Worm (Caenorhabditis elegans) whole organism, L1 larva: ENCODE data around the gene fbxb-20.
A peak's percentile ranks its signal among the peaks of the same experiment; 100 is the strongest.
"Not testable (repeated sequence)": the region's sequence is repeated elsewhere in the genome, so short reads cannot be mapped to it uniquely, and the experiment has no call there.

Experiments used
- aha-1 ChIP-seq: fragments of 150-350 bp; optimal IDR thresholded peaks from 2 replicates; lab custom pipeline; 2014; ENCODE audit warnings: missing biosample characterization, missing genetic modification characterization
- alr-1 ChIP-seq: fragments of 200-800 bp; sonication (Bioruptor generic); optimal IDR thresholded peaks from 2 replicates; lab custom pipeline; 2018; ENCODE audit warnings: borderline replicate concordance, mild to moderate bottlenecking, missing genetic modification characterization, missing compliant biosample characterization
- aly-2 ChIP-seq: fragments of 150-350 bp; optimal IDR thresholded peaks from 2 replicates; lab custom pipeline; 2014; ENCODE audit warnings: missing biosample characterization, missing genetic modification characterization
- ama-1 ChIP-seq: fragments of 150-350 bp; optimal IDR thresholded peaks from 2 replicates; lab custom pipeline; 2014
- blmp-1 ChIP-seq: fragments of 150-350 bp; optimal IDR thresholded peaks from 2 replicates; lab custom pipeline; 2014; ENCODE audit warnings: missing biosample characterization, missing genetic modification characterization
- ces-1 ChIP-seq: fragments of 150-350 bp; optimal IDR thresholded peaks from 2 replicates; lab custom pipeline; 2014; ENCODE audit warnings: missing biosample characterization, missing genetic modification reagents, missing genetic modification characterization
- dsc-1 ChIP-seq: sonication (generic microtip); optimal IDR thresholded peaks from 2 replicates; lab custom pipeline; 2016; ENCODE audit warnings: mild to moderate bottlenecking, missing genetic modification characterization, missing compliant biosample characterization
- efl-1 ChIP-seq, 4 experiments: fragments of 150-350 bp; optimal IDR thresholded peaks in 3 of 4; peaks in 1 of 4; 1 replicate in 1 of 4; 2 replicates in 3 of 4; lab custom pipeline; 2014; ENCODE audit warnings: missing biosample characterization in 2 of 4, missing genetic modification characterization in 2 of 4, missing genetic modification reagents in 2 of 4
- egl-27 ChIP-seq, 2 experiments: fragments of 150-350 bp in 1 of 2; sonication (generic microtip); optimal IDR thresholded peaks; 3 replicates each; lab custom pipeline; 2017 to 2018; ENCODE audit warnings: missing biosample characterization in 2 of 2, missing genetic modification characterization in 2 of 2, missing genetic modification reagents in 2 of 2
- elt-2 ChIP-seq: sonication (generic microtip); optimal IDR thresholded peaks from 2 replicates; lab custom pipeline; 2016; ENCODE audit warnings: missing genetic modification characterization, mild to moderate bottlenecking, inconsistent platforms, missing compliant biosample characterization, missing genetic modification reagents
- elt-3 ChIP-seq, 6 experiments: fragments of 150-350 bp in 1 of 6; sonication (generic microtip); optimal IDR thresholded peaks; 2 replicates each; lab custom pipeline; 2017 to 2018; ENCODE audit warnings: missing biosample characterization in 6 of 6, missing genetic modification characterization in 6 of 6, inconsistent platforms in 1 of 6
- ets-5 ChIP-seq: fragments of 200-800 bp; sonication (Bioruptor generic); IDR thresholded peaks from 2 replicates; pipeline ENCODE4 v1.3.6; 2022; ENCODE audit warnings: missing genetic modification characterization, missing compliant biosample characterization
- hlh-17 ChIP-seq: fragments of 200-800 bp; sonication (Bioruptor generic); optimal IDR thresholded peaks from 2 replicates; lab custom pipeline; 2018; ENCODE audit warnings: missing genetic modification characterization, mild to moderate bottlenecking, missing compliant biosample characterization, moderate library complexity, borderline replicate concordance
- hpl-2 ChIP-seq: fragments of 150-350 bp; optimal IDR thresholded peaks from 2 replicates; lab custom pipeline; 2014; ENCODE audit warnings: missing biosample characterization, missing genetic modification reagents, missing genetic modification characterization
- irx-1 ChIP-seq: sonication (generic microtip); optimal IDR thresholded peaks from 2 replicates; lab custom pipeline; 2016; ENCODE audit warnings: missing genetic modification characterization, missing compliant biosample characterization
- jun-1 ChIP-seq: fragments of 150-350 bp; optimal IDR thresholded peaks from 2 replicates; lab custom pipeline; 2014; ENCODE audit warnings: missing biosample characterization, missing genetic modification reagents, missing genetic modification characterization
- lin-14 ChIP-seq: fragments of 200-800 bp; sonication (Bioruptor generic); optimal IDR thresholded peaks from 2 replicates; lab custom pipeline; 2018; ENCODE audit warnings: mild to moderate bottlenecking, missing genetic modification characterization, moderate library complexity, missing compliant biosample characterization
- lin-15B ChIP-seq: fragments of 150-350 bp; sonication (generic microtip); optimal IDR thresholded peaks from 3 replicates; lab custom pipeline; 2014; ENCODE audit warnings: missing biosample characterization, missing genetic modification characterization
- lin-35 ChIP-seq, 2 experiments: fragments of 150-350 bp; optimal IDR thresholded peaks; 2 replicates each; lab custom pipeline; 2014; ENCODE audit warnings: missing biosample characterization in 2 of 2, missing genetic modification characterization in 2 of 2, missing genetic modification reagents in 2 of 2
- lin-39 ChIP-seq: fragments of 150-350 bp; optimal IDR thresholded peaks from 2 replicates; lab custom pipeline; 2014; ENCODE audit warnings: missing biosample characterization, missing genetic modification reagents, missing genetic modification characterization
- lir-3 ChIP-seq: sonication (generic microtip); optimal IDR thresholded peaks from 2 replicates; lab custom pipeline; 2016; ENCODE audit warnings: mild to moderate bottlenecking, missing genetic modification characterization, moderate library complexity, missing compliant biosample characterization; ENCODE audit not compliant: poor library complexity
- lsy-2 ChIP-seq, 2 experiments: fragments of 150-350 bp; optimal IDR thresholded peaks; 2 replicates each; lab custom pipeline; 2014; ENCODE audit warnings: missing biosample characterization in 2 of 2, missing genetic modification characterization in 2 of 2
- mdl-1 ChIP-seq, 2 experiments: fragments of 150-350 bp; optimal IDR thresholded peaks; 2 replicates each; lab custom pipeline; 2014 to 2017; ENCODE audit warnings: missing biosample characterization in 2 of 2, missing genetic modification characterization in 2 of 2, inconsistent platforms in 1 of 2
- nhr-19 ChIP-seq: fragments of 200-800 bp; sonication (Bioruptor generic); conservative IDR thresholded peaks from 2 replicates; pipeline ENCODE4 v1.3.6; 2022; ENCODE audit warnings: missing genetic modification characterization, missing compliant biosample characterization
- nhr-237 ChIP-seq: fragments of 150-350 bp; optimal IDR thresholded peaks from 2 replicates; lab custom pipeline; 2014; ENCODE audit warnings: missing biosample characterization, missing genetic modification characterization
- nhr-84 ChIP-seq: sonication (generic microtip); optimal IDR thresholded peaks from 2 replicates; lab custom pipeline; 2017; ENCODE audit warnings: missing biosample characterization, missing genetic modification characterization
- nhr-85 ChIP-seq: sonication (generic microtip); peaks from one replicate; lab custom pipeline; 2016; ENCODE audit warnings: missing genetic modification characterization, inconsistent platforms, missing compliant biosample characterization
- nhr-90 ChIP-seq: sonication (generic microtip); optimal IDR thresholded peaks from 2 replicates; lab custom pipeline; 2016; ENCODE audit warnings: mild to moderate bottlenecking, missing genetic modification characterization, missing compliant biosample characterization; ENCODE audit not compliant: poor library complexity
- pag-3 ChIP-seq: sonication (generic microtip); optimal IDR thresholded peaks from 2 replicates; lab custom pipeline; 2017; ENCODE audit warnings: missing genetic modification characterization, mild to moderate bottlenecking, missing compliant biosample characterization, antibody characterized with exemption, borderline replicate concordance; ENCODE audit not compliant: insufficient read depth
- pqm-1 ChIP-seq: sonication (generic microtip); optimal IDR thresholded peaks from 3 replicates; lab custom pipeline; 2017; ENCODE audit warnings: missing biosample characterization, missing genetic modification characterization
- skn-1 ChIP-seq: fragments of 150-350 bp; optimal IDR thresholded peaks from 2 replicates; lab custom pipeline; 2014; ENCODE audit warnings: missing biosample characterization, missing genetic modification characterization
- sox-4 ChIP-seq: sonication (generic microtip); optimal IDR thresholded peaks from 2 replicates; lab custom pipeline; 2016; ENCODE audit warnings: missing genetic modification characterization, missing compliant biosample characterization
- sptf-1 ChIP-seq: fragments of 150-350 bp; optimal IDR thresholded peaks from 2 replicates; lab custom pipeline; 2014; ENCODE audit warnings: missing biosample characterization, missing genetic modification characterization
- sup-37 ChIP-seq: fragments of 200-800 bp; sonication (Bioruptor generic); optimal IDR thresholded peaks from 2 replicates; lab custom pipeline; 2018; ENCODE audit warnings: mild to moderate bottlenecking, missing genetic modification characterization, missing compliant biosample characterization
- swsn-7 ChIP-seq: sonication (generic microtip); optimal IDR thresholded peaks from 2 replicates; lab custom pipeline; 2016; ENCODE audit warnings: missing genetic modification characterization, missing compliant biosample characterization
- tbx-2 ChIP-seq: sonication (generic microtip); optimal IDR thresholded peaks from 2 replicates; lab custom pipeline; 2016; ENCODE audit warnings: missing genetic modification characterization, missing compliant biosample characterization
- unc-62 ChIP-seq: fragments of 150-350 bp; optimal IDR thresholded peaks from 2 replicates; lab custom pipeline; 2014; ENCODE audit warnings: missing biosample characterization, missing genetic modification reagents, missing genetic modification characterization
- zag-1 ChIP-seq: fragments of 150-350 bp; optimal IDR thresholded peaks from 2 replicates; lab custom pipeline; 2014; ENCODE audit warnings: missing biosample characterization, missing genetic modification characterization
- ztf-4 ChIP-seq: fragments of 150-350 bp; optimal IDR thresholded peaks from 2 replicates; lab custom pipeline; 2014; ENCODE audit warnings: missing biosample characterization, missing genetic modification characterization

Gene fbxb-20

DNA sequence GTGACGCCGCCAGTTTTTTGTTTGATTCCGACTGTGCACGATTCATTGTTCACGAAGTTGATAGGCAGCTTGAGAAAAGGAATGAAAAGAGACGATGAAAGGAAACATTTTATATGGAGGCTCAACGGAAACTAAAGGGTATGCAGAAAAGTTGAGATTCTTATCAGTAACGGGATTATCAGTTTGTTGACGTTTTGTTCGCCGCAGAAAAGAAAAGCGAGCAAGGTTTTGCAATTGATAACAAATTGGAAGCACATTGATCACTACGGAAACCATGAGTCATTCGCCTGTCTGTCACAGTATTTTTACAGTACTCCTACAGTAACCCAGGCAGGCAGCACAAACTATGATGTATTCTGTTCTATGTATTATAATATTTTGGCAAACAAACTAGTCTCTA, 14.4 kb downstream of the fbxb-20 start:
- TF ChIP-seq sup-37 (GFP tag; lab: Kevin White, UChicago) (no peak), elt-2 (tag; lab: Kevin White, UChicago) (peak; percentile 90), jun-1 (peak; percentile 15), dsc-1 (tag; lab: Kevin White, UChicago) (no peak)

- not testable (repeated sequence) for TF ChIP-seq egl-27 (tag; optimal IDR thresholded peaks at IDR 0.05; lab: Kevin White, UChicago); elt-3 (tag; optimal IDR thresholded peaks at IDR 0.05; lab: Kevin White, UChicago); ces-1
Measured at ce11 chrII:1633490-1633889, 16.9 kb downstream of the fbxb-20 start, which contains the start of gene C08E3.1. TSS of gene C08E3.1 (plus strand) at chrII:1633790.

DNA sequence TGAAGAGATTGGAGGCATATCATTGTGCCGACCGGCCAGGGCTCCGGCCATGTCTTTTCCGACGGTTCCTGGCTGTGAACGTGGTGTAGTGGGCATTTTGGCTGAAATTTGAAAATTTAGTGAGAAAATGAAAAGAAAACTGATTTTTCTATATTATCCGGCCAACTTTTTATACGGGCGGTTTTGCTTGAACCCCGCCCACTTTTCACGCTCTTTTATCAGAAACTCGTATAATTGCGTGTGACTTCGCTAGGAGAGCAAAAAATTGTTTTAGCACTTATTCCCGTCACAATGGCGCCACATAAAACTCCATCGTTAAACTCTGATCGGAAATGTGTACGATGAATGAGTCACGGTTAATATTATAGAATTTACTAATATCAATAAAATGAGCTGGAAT, 18.2 kb downstream of the fbxb-20 start, which contains the start of gene C08E3.13:
Gene C08E3.13, minus strand, starts transcription at position 101 of the 400 bp plus-strand sequence.
- not testable (repeated sequence) for TF ChIP-seq zag-1 (tag; lab: Kevin White, UChicago); swsn-7; aha-1 (tag; lab: Kevin White, UChicago)
- TF ChIP-seq, all 84 proteins: peak for 0; not testable (repeated sequence) for 84

- peak in 1 of 2 experiments; percentile 6 for TF ChIP-seq lsy-2 (tag; optimal IDR thresholded peaks at IDR 0.05; lab: Kevin White, UChicago)
- TF ChIP-seq, all 84 proteins: peak for 1; not testable (repeated sequence) for 83
Measured at ce11 chrII:1627783-1628182, 22.6 kb downstream of the fbxb-20 start, which contains the start of gene C08E3.15. TSS of gene C08E3.15 (minus strand) at chrII:1627883.

ce11 chrII:1625666-1626065, 24.7 kb downstream of the fbxb-20 start, which contains the start of gene C08E3.14:
TSS of gene C08E3.14 (plus strand) at chrII:1625966.
- TF ChIP-seq efl-1 (optimal IDR thresholded peaks at IDR 0.05; lab: Kevin White, UChicago) (no peak), efl-1 (GFP tag; optimal IDR thresholded peaks at IDR 0.05 in 1 of 2; lab: Kevin White, UChicago) (peak in 1 of 2 experiments; percentile 84), mdl-1 (tag; optimal IDR thresholded peaks at IDR 0.05; lab: Kevin White, UChicago) (no peak)

ce11 chrII:1624572-1624971, 25.8 kb downstream of the fbxb-20 start, which contains the start of gene fbxa-160:
TSS of gene fbxa-160 (minus strand) at chrII:1624672.
- TF ChIP-seq jun-1 (no peak), hpl-2 (GFP tag; lab: Kevin White, UChicago) (no peak), pag-3 (tag; lab: Kevin White, UChicago) (no peak), elt-2 (tag; lab: Kevin White, UChicago) (no peak), ets-5 (GFP tag; lab: Robert Waterston, UW) (no peak), mdl-1 (tag; optimal IDR thresholded peaks at IDR 0.05; lab: Kevin White, UChicago) (no peak), nhr-237 (tag; lab: Kevin White, UChicago) (no peak), nhr-84 (tag; lab: Kevin White, UChicago) (no peak), unc-62 (GFP tag; lab: Kevin White, UChicago) (no peak), nhr-19 (no peak), lin-14 (GFP tag; lab: Kevin White, UChicago) (no peak), skn-1 (tag; lab: Kevin White, UChicago) (no peak), lir-3 (tag; lab: Kevin White, UChicago) (no peak), nhr-90 (tag; lab: Kevin White, UChicago) (no peak), aha-1 (tag; lab: Kevin White, UChicago) (no peak), ztf-4 (tag; lab: Kevin White, UChicago) (no peak), dsc-1 (tag; lab: Kevin White, UChicago) (no peak), pqm-1 (no peak)
- TF ChIP-seq, all 84 proteins: peak for 0

- peak in 1 of 2 experiments; percentile 32 for TF ChIP-seq lin-35 (GFP tag; optimal IDR thresholded peaks at IDR 0.05; lab: Kevin White, UChicago)
- no peak for TF ChIP-seq irx-1 (tag; lab: Kevin White, UChicago)
- no peak for TF ChIP-seq lin-39 (tag; lab: Kevin White, UChicago)
- TF ChIP-seq jun-1 = peak; percentile 44
- no peak for TF ChIP-seq tbx-2
- TF ChIP-seq aha-1 (tag; lab: Kevin White, UChicago) = no peak
- TF ChIP-seq ama-1 (lab: Kevin White, UChicago) = no peak
- no peak for TF ChIP-seq nhr-84 (tag; lab: Kevin White, UChicago)
- TF ChIP-seq nhr-19 = no peak
- TF ChIP-seq nhr-85 = no peak
- no peak for TF ChIP-seq sox-4 (tag; lab: Kevin White, UChicago)
- TF ChIP-seq alr-1 (tag; lab: Kevin White, UChicago) = no peak
- no peak for TF ChIP-seq blmp-1 (tag; lab: Kevin White, UChicago)
- no peak for TF ChIP-seq hlh-17 (GFP tag; lab: Kevin White, UChicago)
- TF ChIP-seq lin-15B = no peak
- no peak for TF ChIP-seq sptf-1 (tag; lab: Kevin White, UChicago)
- no peak for TF ChIP-seq aly-2 (tag; lab: Kevin White, UChicago)
Measured at ce11 chrII:1621795-1622194, 28.6 kb downstream of the fbxb-20 start.
